Fruit fly (Drosophila melanogaster): ENCODE data around the gene dally.

DNA sequence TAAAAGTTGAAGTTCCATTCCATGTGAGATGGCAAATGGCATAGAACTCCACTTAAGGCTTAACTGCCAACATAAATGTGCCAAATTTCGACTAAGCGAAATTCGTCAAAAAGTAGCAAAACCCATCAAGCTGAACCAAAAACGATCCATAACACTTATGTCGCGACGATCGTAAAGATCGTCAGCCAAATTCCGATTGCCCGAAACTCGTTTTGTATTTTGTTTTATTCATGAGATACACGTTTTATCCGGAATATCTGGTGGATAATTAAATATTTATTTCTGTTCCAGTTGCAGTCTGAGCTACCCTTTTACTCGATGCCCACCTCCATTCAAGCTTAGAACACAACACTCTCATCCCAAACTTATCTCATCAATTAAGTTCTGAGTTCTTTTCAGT is 3.6 kb downstream of the dally start:
- TF ChIP-seq pad (GFP tag; optimal IDR thresholded peaks at IDR 0.05) (no peak), CG5204 (GFP tag; optimal IDR thresholded peaks at IDR 0.05) (no peak), Crg-1 (GFP tag; optimal IDR thresholded peaks at IDR 0.05) (no peak), cic (GFP tag; optimal IDR thresholded peaks at IDR 0.05) (no peak), bab1 (GFP tag; optimal IDR thresholded peaks at IDR 0.05) (no peak)

Data from whole organism, adult.